Fruit fly (Drosophila melanogaster): Measurements from ENCODE around the gene CG17931.

Gene CG17931

DNA sequence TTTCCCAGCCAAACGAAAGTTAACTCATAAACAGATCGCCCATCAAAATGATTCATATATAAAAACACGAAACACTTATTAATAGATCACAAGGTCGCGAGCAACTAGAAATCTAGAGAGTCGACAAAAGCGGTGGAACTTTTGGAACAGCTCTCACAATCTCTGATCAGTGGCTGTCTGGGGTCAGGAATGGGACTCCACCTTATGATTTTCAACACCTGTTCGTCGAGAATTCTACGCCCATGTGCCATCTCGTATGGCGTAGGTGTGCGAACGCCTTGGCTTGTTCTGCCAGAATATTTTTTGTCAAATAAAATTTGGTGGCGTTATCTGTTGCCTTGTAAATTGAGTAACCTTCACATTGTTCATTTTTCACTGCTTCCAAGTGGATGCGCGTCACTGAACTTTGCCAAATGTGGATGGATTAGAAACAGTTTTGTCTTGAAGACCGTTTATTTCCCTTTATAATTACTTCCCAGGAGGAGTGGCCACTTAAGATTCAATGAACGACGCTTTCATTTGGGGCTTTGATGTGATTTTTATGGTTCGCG is 3.8 kb downstream of the CG17931 start (continued):
- TF ChIP-seq maf-S (GFP tag; optimal IDR thresholded peaks at IDR 0.05) (no peak), CG9609 (GFP tag; optimal IDR thresholded peaks at IDR 0.05) (no peak), ewg (GFP tag; optimal IDR thresholded peaks at IDR 0.05) (no peak), insv (GFP tag; optimal IDR thresholded peaks at IDR 0.05) (no peak), ro (GFP tag; IDR thresholded peaks at IDR 0.05) (no peak), twi (tag; optimal IDR thresholded peaks at IDR 0.05) (no peak), fru (optimal IDR thresholded peaks at IDR 0.05) (no peak), Ravus (GFP tag; IDR thresholded peaks at IDR 0.05) (no peak), da (GFP tag; optimal IDR thresholded peaks at IDR 0.05) (no peak), dati (GFP tag; IDR thresholded peaks at IDR 0.05) (no peak), pzg (GFP tag; optimal IDR thresholded peaks at IDR 0.05) (no peak), Dad (GFP tag; optimal IDR thresholded peaks at IDR 0.05) (no peak), bcd (GFP tag; optimal IDR thresholded peaks at IDR 0.05) (no peak), Atf6 (GFP tag; IDR thresholded peaks at IDR 0.05) (peak; percentile 64), sima (GFP tag; optimal IDR thresholded peaks at IDR 0.05) (no peak), mirr (GFP tag; optimal IDR thresholded peaks at IDR 0.05) (peak; percentile 67), CG5245 (GFP tag; optimal IDR thresholded peaks at IDR 0.05) (no peak), BEAF-32 (GFP tag; optimal IDR thresholded peaks at IDR 0.05) (no peak), CG17186 (GFP tag; optimal IDR thresholded peaks at IDR 0.05) (no peak), Xrp1 (GFP tag; IDR thresholded peaks at IDR 0.05) (0 out of 2 replicates have a peak, but pooled peaks have one; percentile 21), dm (GFP tag; optimal IDR thresholded peaks at IDR 0.05) (no peak), ATbp (GFP tag; optimal IDR thresholded peaks at IDR 0.05) (no peak), E2f1 (GFP tag; IDR thresholded peaks at IDR 0.05) (no peak; the same call in 1 of the 2 replicates), CG8281 (tag; optimal IDR thresholded peaks at IDR 0.05) (no peak), CG34422 (GFP tag; IDR thresholded peaks at IDR 0.05) (no peak), fd102C (GFP tag; optimal IDR thresholded peaks at IDR 0.05) (no peak), D (optimal IDR thresholded peaks at IDR 0.05) (no peak), D (GFP tag; optimal IDR thresholded peaks at IDR 0.05) (no peak), CG7357 (GFP tag; IDR thresholded peaks at IDR 0.05) (no peak), Sry-β (GFP tag; optimal IDR thresholded peaks at IDR 0.05) (no peak), Bteb2 (GFP tag; optimal IDR thresholded peaks at IDR 0.05) (no peak), CG30403 (GFP tag; optimal IDR thresholded peaks at IDR 0.05) (peak; percentile 10), Poxn (GFP tag; IDR thresholded peaks at IDR 0.05) (no peak), Sin3A (optimal IDR thresholded peaks at IDR 0.05) (no peak), tap (tag; optimal IDR thresholded peaks at IDR 0.05) (no peak), CG2875 (GFP tag; optimal IDR thresholded peaks at IDR 0.05) (no peak), CG17802 (tag; optimal IDR thresholded peaks at IDR 0.05) (no peak), CG17612 (GFP tag; IDR thresholded peaks at IDR 0.05) (no peak), gce (GFP tag; IDR thresholded peaks at IDR 0.05) (no peak), cad (GFP tag; optimal IDR thresholded peaks at IDR 0.05) (no peak), B-H2 (GFP tag; optimal IDR thresholded peaks at IDR 0.05) (peak; percentile 40), aop (GFP tag; IDR thresholded peaks at IDR 0.05) (no peak), CG3163 (GFP tag; optimal IDR thresholded peaks at IDR 0.05) (no peak), PHDP (tag; optimal IDR thresholded peaks at IDR 0.05) (peak; percentile 45), Lim3 (GFP tag; IDR thresholded peaks at IDR 0.05) (no peak), CG8388 (GFP tag; optimal IDR thresholded peaks at IDR 0.05) (no peak), CG11398 (GFP tag; optimal IDR thresholded peaks at IDR 0.05) (no peak), jigr1 (GFP tag; IDR thresholded peaks at IDR 0.05) (no peak), eve (GFP tag; optimal IDR thresholded peaks at IDR 0.05) (no peak), lola (GFP tag; optimal IDR thresholded peaks at IDR 0.05) (no peak), dpn (GFP tag; optimal IDR thresholded peaks at IDR 0.05) (peak; percentile 40 to 48), Adf1 (GFP tag; IDR thresholded peaks at IDR 0.05) (peak; percentile 29; the same call in 1 of the 2 replicates), CG7745 (tag; optimal IDR thresholded peaks at IDR 0.05) (no peak)
